Worm (Caenorhabditis elegans) whole organism, mixed stage, embryonic: ENCODE measurements around the gene ZK185.5.

ENCODE experiments used
- nhr-28 ChIP-seq: fragments of 150-350 bp; optimal IDR thresholded peaks from 2 replicates; lab custom pipeline; 2014; ENCODE audit warnings: missing biosample characterization, missing genetic modification characterization
- snpc-4 ChIP-seq: fragments of 150-350 bp; optimal IDR thresholded peaks from 2 replicates; lab custom pipeline; 2014; ENCODE audit warnings: missing biosample characterization, missing genetic modification characterization
- unc-62 ChIP-seq: fragments of 150-350 bp; optimal IDR thresholded peaks from 2 replicates; lab custom pipeline; 2014; ENCODE audit warnings: missing biosample characterization, missing genetic modification reagents, missing genetic modification characterization
- ztf-11 ChIP-seq: fragments of 150-350 bp; optimal IDR thresholded peaks from 2 replicates; lab custom pipeline; 2014; ENCODE audit warnings: missing biosample characterization, missing genetic modification characterization

ce11 chrIV:4505078-4505477 is 40.6 kb downstream of the ZK185.5 start:
- no peak for TF ChIP-seq snpc-4 (tag; lab: Kevin White, UChicago)
- no peak for TF ChIP-seq unc-62 (GFP tag; lab: Kevin White, UChicago)
- no peak for TF ChIP-seq nhr-28
- TF ChIP-seq ztf-11 (tag; lab: Kevin White, UChicago), result no peak
